Worm (Caenorhabditis elegans) whole organism, late embryonic: ENCODE data around the gene grd-6.

Source experiments
- C08G9.2 ChIP-seq: sonication (generic microtip); optimal IDR thresholded peaks from 2 replicates; lab custom pipeline; 2016; ENCODE audit warnings: mild to moderate bottlenecking, missing genetic modification characterization, moderate library complexity, missing compliant biosample characterization
- C38D4.7 ChIP-seq: fragments of 200-800 bp; sonication (Bioruptor generic); optimal IDR thresholded peaks from 2 replicates; lab custom pipeline; 2018; ENCODE audit warnings: mild to moderate bottlenecking, missing genetic modification characterization, moderate library complexity, missing compliant biosample characterization
- K02D7.2 ChIP-seq: sonication (generic microtip); optimal IDR thresholded peaks from 2 replicates; lab custom pipeline; 2017; ENCODE audit warnings: mild to moderate bottlenecking, missing genetic modification characterization, missing compliant biosample characterization
- T23F11.4 ChIP-seq: fragments of 200-800 bp; sonication (Bioruptor generic); optimal IDR thresholded peaks from 2 replicates; lab custom pipeline; 2018; ENCODE audit warnings: mild to moderate bottlenecking, missing genetic modification characterization, missing compliant biosample characterization
- Y22D7AL.16 ChIP-seq: sonication (generic microtip); optimal IDR thresholded peaks from 2 replicates; lab custom pipeline; 2016; ENCODE audit warnings: missing genetic modification characterization, missing compliant biosample characterization
- ceh-18 ChIP-seq: sonication (generic microtip); optimal IDR thresholded peaks from 2 replicates; lab custom pipeline; 2016; ENCODE audit warnings: missing genetic modification characterization, missing compliant biosample characterization
- ceh-19 ChIP-seq: fragments of 200-800 bp; sonication (Bioruptor generic); optimal IDR thresholded peaks from 2 replicates; lab custom pipeline; 2018; ENCODE audit warnings: mild to moderate bottlenecking, missing genetic modification characterization, missing compliant biosample characterization
- ceh-22 ChIP-seq: sonication (generic microtip); optimal IDR thresholded peaks from 2 replicates; lab custom pipeline; 2017; ENCODE audit warnings: missing biosample characterization, missing genetic modification characterization
- ceh-24 ChIP-seq: sonication (generic microtip); optimal IDR thresholded peaks from 2 replicates; lab custom pipeline; 2016; ENCODE audit warnings: mild to moderate bottlenecking, missing genetic modification characterization, missing compliant biosample characterization
- ceh-31 ChIP-seq: sonication (generic microtip); optimal IDR thresholded peaks from 2 replicates; lab custom pipeline; 2016; ENCODE audit warnings: missing genetic modification characterization, missing compliant biosample characterization
- ceh-34 ChIP-seq: sonication (generic microtip); optimal IDR thresholded peaks from 2 replicates; lab custom pipeline; 2016; ENCODE audit warnings: mild to moderate bottlenecking, missing genetic modification characterization, missing compliant biosample characterization
- ceh-9 ChIP-seq: sonication (generic microtip); optimal IDR thresholded peaks from 2 replicates; lab custom pipeline; 2016; ENCODE audit warnings: mild to moderate bottlenecking, missing genetic modification characterization, inconsistent platforms, missing compliant biosample characterization
- dve-1 ChIP-seq: sonication (generic microtip); optimal IDR thresholded peaks from 2 replicates; lab custom pipeline; 2017; ENCODE audit warnings: antibody characterized with exemption, mild to moderate bottlenecking, missing genetic modification characterization, missing compliant biosample characterization
- elt-2 ChIP-seq: sonication (generic microtip); optimal IDR thresholded peaks from 2 replicates; lab custom pipeline; 2016; ENCODE audit warnings: missing genetic modification reagents, missing genetic modification characterization, missing compliant biosample characterization
- elt-4 ChIP-seq: sonication (generic microtip); optimal IDR thresholded peaks from 2 replicates; lab custom pipeline; 2016; ENCODE audit warnings: missing genetic modification characterization, missing compliant biosample characterization
- ets-4 ChIP-seq: sonication (generic microtip); optimal IDR thresholded peaks from 2 replicates; lab custom pipeline; 2016; ENCODE audit warnings: missing genetic modification characterization, missing compliant biosample characterization
- eyg-1 ChIP-seq: sonication (generic microtip); optimal IDR thresholded peaks from 2 replicates; lab custom pipeline; 2016; ENCODE audit warnings: missing genotype, missing genetic modification characterization, missing compliant biosample characterization
- gmeb-2 ChIP-seq: sonication (generic microtip); optimal IDR thresholded peaks from 2 replicates; lab custom pipeline; 2016; ENCODE audit warnings: missing genetic modification characterization, inconsistent platforms, missing compliant biosample characterization
- hlh-13 ChIP-seq: fragments of 200-800 bp; sonication (Bioruptor generic); optimal IDR thresholded peaks from 2 replicates; lab custom pipeline; 2018; ENCODE audit warnings: mild to moderate bottlenecking, missing genetic modification characterization, missing compliant biosample characterization
- hlh-15 ChIP-seq: sonication (generic microtip); optimal IDR thresholded peaks from 2 replicates; lab custom pipeline; 2016; ENCODE audit warnings: missing genetic modification characterization, missing compliant biosample characterization
- hlh-30 ChIP-seq: sonication (generic microtip); optimal IDR thresholded peaks from 2 replicates; lab custom pipeline; 2017; ENCODE audit warnings: antibody characterized with exemption, missing genetic modification characterization, missing compliant biosample characterization; ENCODE audit not compliant: insufficient read depth
- lin-11 ChIP-seq: fragments of 200-800 bp; sonication (Bioruptor generic); optimal IDR thresholded peaks from 2 replicates; lab custom pipeline; 2018; ENCODE audit warnings: mild to moderate bottlenecking, missing genetic modification characterization, missing compliant biosample characterization
- madf-2 ChIP-seq: sonication (generic microtip); optimal IDR thresholded peaks from 2 replicates; lab custom pipeline; 2017; ENCODE audit warnings: missing genetic modification characterization, missing compliant biosample characterization
- nfya-1 ChIP-seq: sonication (generic microtip); optimal IDR thresholded peaks from 2 replicates; lab custom pipeline; 2017; ENCODE audit warnings: missing genetic modification characterization, mild to moderate bottlenecking, missing compliant biosample characterization, antibody characterized with exemption, moderate library complexity
- nhr-11 ChIP-seq: fragments of 150-350 bp; optimal IDR thresholded peaks from 2 replicates; lab custom pipeline; 2014; ENCODE audit warnings: missing biosample characterization, missing genetic modification characterization
- nhr-232 ChIP-seq: sonication (generic microtip); optimal IDR thresholded peaks from 2 replicates; lab custom pipeline; 2016; ENCODE audit warnings: missing genetic modification characterization, missing compliant biosample characterization
- npax-4 ChIP-seq: sonication (generic microtip); optimal IDR thresholded peaks from 2 replicates; lab custom pipeline; 2016; ENCODE audit warnings: missing genetic modification characterization, missing compliant biosample characterization
- odd-2 ChIP-seq: sonication (generic microtip); optimal IDR thresholded peaks from 2 replicates; lab custom pipeline; 2017; ENCODE audit warnings: antibody characterized with exemption, mild to moderate bottlenecking, missing genetic modification characterization, missing compliant biosample characterization
- pax-1 ChIP-seq: fragments of 150-350 bp; optimal IDR thresholded peaks from 2 replicates; lab custom pipeline; 2014; ENCODE audit warnings: missing biosample characterization, missing genetic modification characterization
- pha-4 ChIP-seq: fragments of 150-350 bp; optimal IDR thresholded peaks from 2 replicates; lab custom pipeline; 2018; ENCODE audit warnings: missing biosample characterization, missing genetic modification reagents, missing genetic modification characterization
- pqm-1 ChIP-seq: sonication (generic microtip); optimal IDR thresholded peaks from 2 replicates; lab custom pipeline; 2016; ENCODE audit warnings: missing genetic modification characterization, missing compliant biosample characterization
- sox-4 ChIP-seq: sonication (generic microtip); optimal IDR thresholded peaks from 2 replicates; lab custom pipeline; 2017; ENCODE audit warnings: mild to moderate bottlenecking, missing genetic modification characterization, inconsistent platforms, missing compliant biosample characterization
- tbx-2 ChIP-seq: sonication (generic microtip); optimal IDR thresholded peaks from 2 replicates; lab custom pipeline; 2016; ENCODE audit warnings: missing genetic modification characterization, missing compliant biosample characterization
- tbx-7 ChIP-seq: sonication (generic microtip); optimal IDR thresholded peaks from 2 replicates; lab custom pipeline; 2016; ENCODE audit warnings: missing genotype, missing genetic modification characterization, missing compliant biosample characterization
- ttx-3 ChIP-seq: sonication (generic microtip); optimal IDR thresholded peaks from 2 replicates; lab custom pipeline; 2016; ENCODE audit warnings: missing genetic modification reagents, missing genetic modification characterization, missing compliant biosample characterization
- unc-42 ChIP-seq: sonication (generic microtip); optimal IDR thresholded peaks from 2 replicates; lab custom pipeline; 2016; ENCODE audit warnings: missing genotype, missing genetic modification characterization, missing compliant biosample characterization
- unc-55 ChIP-seq: sonication (generic microtip); optimal IDR thresholded peaks from 2 replicates; lab custom pipeline; 2017; ENCODE audit warnings: missing biosample characterization, missing genetic modification reagents, missing genetic modification characterization

grd-6 gene

ce11 chrV:9246260-9246659 lies 24.6 kb downstream of the grd-6 start, which contains the start of gene aat-2:
Gene aat-2, minus strand, starts transcription at chrV:9246360.
- TF ChIP-seq ceh-34 (tag; lab: Kevin White, UChicago) = no peak
- no peak for TF ChIP-seq sox-4 (tag; lab: Kevin White, UChicago)
- TF ChIP-seq nhr-232 (tag; lab: Kevin White, UChicago) = no peak
- TF ChIP-seq pha-4 (tag; lab: Kevin White, UChicago) = no peak
- no peak for TF ChIP-seq lin-11 (tag; lab: Kevin White, UChicago)
- no peak for TF ChIP-seq odd-2 (tag; lab: Kevin White, UChicago)
- no peak for TF ChIP-seq eyg-1 (tag; lab: Kevin White, UChicago)
- no peak for TF ChIP-seq ceh-22 (tag; lab: Kevin White, UChicago)
- TF ChIP-seq C08G9.2 (tag; lab: Kevin White, UChicago) = no peak
- TF ChIP-seq ets-4 (tag; lab: Kevin White, UChicago) = no peak
- no peak for TF ChIP-seq T23F11.4 (GFP tag; lab: Kevin White, UChicago)
- no peak for TF ChIP-seq npax-4
- TF ChIP-seq ttx-3 (tag; lab: Kevin White, UChicago) = no peak

- TF ChIP-seq ceh-31 (tag; lab: Kevin White, UChicago) (peak; percentile 72), unc-42 (tag; lab: Kevin White, UChicago) (peak; percentile 5), pax-1 (tag; lab: Kevin White, UChicago) (peak; percentile 23), nfya-1 (tag; lab: Kevin White, UChicago) (peak; percentile 35), ceh-18 (tag; lab: Kevin White, UChicago) (peak; percentile 60), nhr-11 (tag; lab: Kevin White, UChicago) (no peak), ceh-24 (tag; lab: Kevin White, UChicago) (no peak), tbx-2 (peak; percentile 46), unc-55 (no peak), hlh-30 (tag; lab: Kevin White, UChicago) (peak; percentile 14), ceh-34 (tag; lab: Kevin White, UChicago) (peak; percentile 46)
These were observed 25.8 kb downstream of the grd-6 start for ce11 chrV:9247416-9247815.

- no peak for TF ChIP-seq K02D7.2 (tag; lab: Kevin White, UChicago)
- no peak for TF ChIP-seq C38D4.7 (GFP tag; lab: Kevin White, UChicago)
- TF ChIP-seq elt-2 (tag; lab: Kevin White, UChicago) = no peak
- no peak for TF ChIP-seq ceh-19 (GFP tag; lab: Kevin White, UChicago)
- no peak for TF ChIP-seq hlh-15 (tag; lab: Kevin White, UChicago)
- no peak for TF ChIP-seq pax-1 (tag; lab: Kevin White, UChicago)
- TF ChIP-seq ceh-9 (tag; lab: Kevin White, UChicago) = no peak
- TF ChIP-seq elt-4 (tag; lab: Kevin White, UChicago) = no peak
- no peak for TF ChIP-seq eyg-1 (tag; lab: Kevin White, UChicago)
- no peak for TF ChIP-seq ceh-24 (tag; lab: Kevin White, UChicago)
- TF ChIP-seq hlh-13 = no peak
- TF ChIP-seq, all 69 proteins: peak for 0
These were observed 27.5 kb downstream of the grd-6 start, which contains the start of gene str-94 for ce11 chrV:9249206-9249605. Gene str-94, minus strand, starts transcription at chrV:9249306.

- TF ChIP-seq madf-2 = no peak
- TF ChIP-seq gmeb-2 (tag; lab: Kevin White, UChicago) = no peak
- TF ChIP-seq dve-1 (tag; lab: Kevin White, UChicago) = no peak
- TF ChIP-seq Y22D7AL.16 (tag; lab: Kevin White, UChicago) = no peak
- TF ChIP-seq pqm-1 (tag; lab: Kevin White, UChicago) = no peak
- TF ChIP-seq sox-4 (tag; lab: Kevin White, UChicago) = no peak
- TF ChIP-seq tbx-7 (tag; lab: Kevin White, UChicago) = no peak
- TF ChIP-seq ceh-18 (tag; lab: Kevin White, UChicago) = no peak
These were observed 28.3 kb downstream of the grd-6 start, which contains the start of gene ptd-2 for ce11 chrV:9249932-9250331. Gene ptd-2, plus strand, starts transcription at chrV:9250232.
